Fruit fly (Drosophila melanogaster) S2 (cell line): ENCODE measurements around the gene Ntl.

ENCODE experiments used
- CG8478 ChIP-seq: fragments of >200 bp; optimal IDR thresholded peaks from 2 replicates; lab custom pipeline; 2018
- CTCF ChIP-seq, 2 experiments: fragments of >200 bp; optimal IDR thresholded peaks; 2 replicates each; lab custom pipeline; 2018

- TF ChIP-seq CTCF (optimal IDR thresholded peaks at IDR 0.05; lab: Kevin White, UChicago) = no peak
- TF ChIP-seq CG8478 (lab: Kevin White, UChicago) = no peak
Measured at dm6 chr2L:7726268-7726997, 15.8 kb downstream of the Ntl start, which contains the start of gene CG13795.
